Fruit fly (Drosophila melanogaster): Measurements from ENCODE around the gene JMJD6.

The JMJD6 gene

dm6 chr3R:22362218-22362907 is at the start of gene JMJD6, which contains the start of the genes CG7071 and Muted (continued):
- TF ChIP-seq CG11093 (GFP tag; IDR thresholded peaks at IDR 0.05) (peak; percentile 85; the same call in 1 of the 3 replicates), tx (GFP tag; optimal IDR thresholded peaks at IDR 0.05) (peak; percentile 91), CG5953 (GFP tag; IDR thresholded peaks at IDR 0.05) (peak; percentile 80), phol (tag; optimal IDR thresholded peaks at IDR 0.05) (peak; percentile 93), MESR4 (GFP tag; optimal IDR thresholded peaks at IDR 0.05) (peak; percentile 76), CG10959 (GFP tag; IDR thresholded peaks at IDR 0.05) (peak; percentile 95), otp (GFP tag; IDR thresholded peaks at IDR 0.05) (peak; percentile 85; the same call in 2 of the 3 replicates), bab2 (GFP tag; optimal IDR thresholded peaks at IDR 0.05) (peak; percentile 89), grau (tag; optimal IDR thresholded peaks at IDR 0.05) (peak; percentile 83), slp2 (GFP tag; optimal IDR thresholded peaks at IDR 0.05) (peak; percentile 82), CG9797 (GFP tag; optimal IDR thresholded peaks at IDR 0.05) (peak; percentile 89), bcd (GFP tag; optimal IDR thresholded peaks at IDR 0.05) (peak; percentile 90), usp (GFP tag; optimal IDR thresholded peaks at IDR 0.05) (no peak), pan (optimal IDR thresholded peaks at IDR 0.05) (no peak), pan (GFP tag; optimal IDR thresholded peaks at IDR 0.05 in 1 of 2, IDR thresholded peaks at IDR 0.05 in 1 of 2) (peak in 1 of 2 experiments; percentile 94), amos (GFP tag; IDR thresholded peaks at IDR 0.05; ENCODE audit: partially characterized antibody) (peak; percentile 69), CG17328 (GFP tag; IDR thresholded peaks at IDR 0.05) (peak; percentile 88), Sin3A (optimal IDR thresholded peaks at IDR 0.05) (peak; percentile 88), seq (GFP tag; IDR thresholded peaks at IDR 0.05) (peak; percentile 93), maf-S (GFP tag; optimal IDR thresholded peaks at IDR 0.05) (peak; percentile 83), CG7928 (GFP tag; optimal IDR thresholded peaks at IDR 0.05) (peak; percentile 99), klu (GFP tag; IDR thresholded peaks at IDR 0.05) (peak; percentile 85), ranshi (GFP tag; IDR thresholded peaks at IDR 0.05) (peak; percentile 93), dmrt11E (tag; optimal IDR thresholded peaks at IDR 0.05) (peak; percentile 86), CG2712 (tag; optimal IDR thresholded peaks at IDR 0.05) (peak; percentile 87), bigmax (GFP tag; optimal IDR thresholded peaks at IDR 0.05) (no peak), B-H2 (GFP tag; optimal IDR thresholded peaks at IDR 0.05) (peak; percentile 97), CG10979 (tag; optimal IDR thresholded peaks at IDR 0.05) (peak; percentile 84), tup (GFP tag; optimal IDR thresholded peaks at IDR 0.05) (peak; percentile 86), CG5180 (GFP tag; optimal IDR thresholded peaks at IDR 0.05) (peak; percentile 66), CG8290 (GFP tag; optimal IDR thresholded peaks at IDR 0.05) (peak; percentile 35), CG8290 (tag; optimal IDR thresholded peaks at IDR 0.05) (peak; percentile 37 to 76), CG9876 (GFP tag; optimal IDR thresholded peaks at IDR 0.05) (peak; percentile 63), nerfin-1 (tag; optimal IDR thresholded peaks at IDR 0.05) (peak; percentile 88), CG34224 (GFP tag; IDR thresholded peaks at IDR 0.05; ENCODE audit: partially characterized antibody) (peak; percentile 90), pnt (GFP tag; optimal IDR thresholded peaks at IDR 0.05) (peak; percentile 89), CG11247 (GFP tag; IDR thresholded peaks at IDR 0.05) (peak; percentile 91), psq (GFP tag; optimal IDR thresholded peaks at IDR 0.05) (peak; percentile 81), HHEX (GFP tag; optimal IDR thresholded peaks at IDR 0.05) (peak; percentile 87), CG11504 (tag; optimal IDR thresholded peaks at IDR 0.05) (peak; percentile 86), jumu (GFP tag; optimal IDR thresholded peaks at IDR 0.05) (peak; percentile 88), CG10565 (GFP tag; optimal IDR thresholded peaks at IDR 0.05) (peak; percentile 55), pros (GFP tag; optimal IDR thresholded peaks at IDR 0.05) (peak; percentile 25), CG8281 (tag; optimal IDR thresholded peaks at IDR 0.05) (peak; percentile 63), Asciz (GFP tag; optimal IDR thresholded peaks at IDR 0.05) (peak; percentile 77), chif (GFP tag; optimal IDR thresholded peaks at IDR 0.05) (peak; percentile 82 to 92), CG10431 (GFP tag; optimal IDR thresholded peaks at IDR 0.05) (peak; percentile 77), eyg (GFP tag; optimal IDR thresholded peaks at IDR 0.05) (peak; percentile 81), ap (GFP tag; IDR thresholded peaks at IDR 0.05) (peak; percentile 87), Poxn (GFP tag; IDR thresholded peaks at IDR 0.05) (peak; percentile 76)

Measured in whole organism, embryonic.